Worm (Caenorhabditis elegans): ENCODE measurements around the gene C43D7.7.

DNA sequence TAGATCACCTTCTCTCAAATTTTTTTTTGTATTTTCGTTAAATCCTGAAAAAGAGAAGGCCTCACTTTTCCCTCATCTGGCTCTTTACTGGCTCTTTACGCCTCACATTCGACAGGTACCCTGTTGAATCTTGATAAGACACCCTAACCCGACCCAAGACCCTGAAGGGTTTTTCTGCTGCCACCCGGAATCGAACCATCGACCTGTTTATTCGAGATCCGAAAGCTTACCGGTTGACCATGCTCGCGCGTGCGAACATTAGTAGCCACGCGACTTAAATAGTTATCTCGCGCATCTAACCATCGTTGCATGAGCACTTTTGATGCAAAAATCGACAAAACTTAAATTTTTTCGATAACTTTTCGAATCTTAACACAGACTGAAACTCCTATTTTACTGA, 35.9 kb upstream of the C43D7.7 start:
- TF ChIP-seq lin-15B (tag; optimal IDR thresholded peaks at IDR 0.05) (no peak), skn-1 (tag; optimal IDR thresholded peaks at IDR 0.05) (no peak), nhr-11 (tag; optimal IDR thresholded peaks at IDR 0.05) (no peak), ztf-11 (tag; optimal IDR thresholded peaks at IDR 0.05) (no peak), nhr-77 (tag; optimal IDR thresholded peaks at IDR 0.05) (no peak), D1046.2 (GFP tag; IDR thresholded peaks at IDR 0.05) (no peak), zag-1 (tag; optimal IDR thresholded peaks at IDR 0.05) (no peak), ceh-82 (tag; optimal IDR thresholded peaks at IDR 0.05) (no peak), aly-2 (tag; optimal IDR thresholded peaks at IDR 0.05) (no peak), unc-62 (GFP tag; optimal IDR thresholded peaks at IDR 0.05 in 1 of 2) (no peak), unc-62 (tag; optimal IDR thresholded peaks at IDR 0.05) (no peak)
